Worm (Caenorhabditis elegans) whole organism, dauer: ENCODE data around the gene F21H12.3.

Experiments used
- unc-62 ChIP-seq: sonication (generic microtip); optimal IDR thresholded peaks from 2 replicates; lab custom pipeline; 2017; ENCODE audit warnings: missing biosample characterization, missing genetic modification reagents, missing genetic modification characterization

The F21H12.3 gene

ce11 chrII:6082620-6083019 lies at the start of gene F21H12.3:
Gene F21H12.3 (plus strand): TSS chrII:6082920.
- TF ChIP-seq unc-62 (GFP tag; lab: Kevin White, UChicago), result no peak

ce11 chrII:6043166-6043565 lies 39.6 kb upstream of the F21H12.3 start, which contains the start of gene R12C12.10:
Gene R12C12.10 (minus strand): TSS chrII:6043266.
- TF ChIP-seq unc-62 (GFP tag; lab: Kevin White, UChicago), result no peak

DNA sequence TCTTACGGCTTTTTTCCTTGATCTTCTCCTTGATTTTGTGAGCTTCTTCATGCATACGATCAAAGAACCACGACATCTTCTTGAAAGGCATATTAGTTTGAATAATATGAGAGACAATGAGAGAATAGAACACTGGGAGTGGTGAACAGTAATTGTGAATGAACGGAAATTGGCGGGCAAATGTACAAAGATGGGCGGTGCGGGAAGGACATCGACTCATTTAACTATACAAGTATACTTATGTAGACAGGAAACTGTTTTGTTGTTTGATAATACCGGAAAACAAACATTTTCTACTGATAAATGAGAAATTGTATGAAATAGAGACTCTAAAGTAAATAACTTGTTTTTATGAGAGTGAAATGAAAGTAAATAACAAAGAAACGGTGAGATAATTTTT lies 37.7 kb upstream of the F21H12.3 start, which contains the start of gene R12C12.5:
Gene R12C12.5, minus strand, starts transcription at position 101 of the 400 bp plus-strand sequence.
- TF ChIP-seq unc-62 (GFP tag; lab: Kevin White, UChicago), result no peak

DNA sequence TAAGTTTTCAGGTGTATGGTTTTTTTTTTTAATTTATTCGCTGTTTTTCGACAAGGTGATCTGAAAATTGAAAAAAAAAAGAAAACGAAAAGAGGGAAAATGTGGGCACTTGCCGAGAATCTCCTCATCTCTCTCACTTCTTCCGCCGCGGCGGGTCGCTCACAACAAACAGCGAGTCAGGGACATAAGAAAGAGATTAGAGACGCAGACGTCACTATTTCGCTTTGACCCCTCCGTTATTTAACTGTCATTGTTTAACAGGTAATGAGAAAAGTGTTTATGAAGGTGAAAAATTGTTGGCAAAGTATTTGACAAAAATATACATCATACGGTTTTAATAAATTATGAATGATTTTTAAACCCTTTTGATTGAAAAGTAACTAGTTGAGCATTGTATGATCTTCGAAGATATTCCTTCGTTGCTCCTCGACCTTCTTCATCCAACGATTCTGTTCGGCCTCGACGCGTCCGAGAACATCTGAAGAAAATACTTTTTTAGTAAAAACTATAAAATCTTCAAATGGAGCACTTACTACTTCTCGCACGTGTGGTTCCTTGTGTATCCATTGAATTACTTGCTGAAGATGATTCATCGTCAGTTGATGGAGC lies 36.6 kb upstream of the F21H12.3 start:
- TF ChIP-seq unc-62 (GFP tag; lab: Kevin White, UChicago), result no peak

DNA sequence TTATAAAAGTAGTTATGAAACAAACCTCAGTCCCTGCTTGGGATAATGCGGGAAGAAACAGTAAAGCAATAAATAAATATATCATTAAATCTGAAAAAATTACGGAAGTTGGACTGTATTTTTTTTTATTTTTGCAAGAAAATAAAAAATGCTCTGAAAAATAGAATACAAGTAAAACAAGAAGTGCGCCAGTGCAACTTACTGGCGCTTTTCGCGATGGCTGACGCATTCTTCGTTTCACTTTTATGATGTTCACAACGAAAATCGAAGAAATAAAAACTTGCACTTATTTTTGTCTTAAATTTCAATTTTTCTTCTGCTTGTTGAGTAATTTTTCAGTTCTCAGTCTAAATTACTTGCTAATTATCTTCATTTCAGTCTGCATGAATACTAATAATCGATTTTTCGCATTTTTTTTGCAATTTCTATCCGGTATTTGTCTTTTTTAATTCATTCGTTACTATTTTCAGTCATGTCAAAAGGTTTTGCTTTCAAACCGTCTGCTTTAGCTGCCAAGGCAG lies 35.0 kb upstream of the F21H12.3 start, which contains the start of the genes R12C12.6 and ran-5:
Gene R12C12.6, minus strand, starts transcription at position 229 of the 521 bp plus-strand sequence.
Gene ran-5, plus strand, starts transcription at position 471 of the 521 bp plus-strand sequence.
- TF ChIP-seq unc-62 (GFP tag; lab: Kevin White, UChicago), result no peak

- no peak for TF ChIP-seq unc-62 (GFP tag; lab: Kevin White, UChicago)
Observed at ce11 chrII:6049546-6049945, 33.2 kb upstream of the F21H12.3 start.

DNA sequence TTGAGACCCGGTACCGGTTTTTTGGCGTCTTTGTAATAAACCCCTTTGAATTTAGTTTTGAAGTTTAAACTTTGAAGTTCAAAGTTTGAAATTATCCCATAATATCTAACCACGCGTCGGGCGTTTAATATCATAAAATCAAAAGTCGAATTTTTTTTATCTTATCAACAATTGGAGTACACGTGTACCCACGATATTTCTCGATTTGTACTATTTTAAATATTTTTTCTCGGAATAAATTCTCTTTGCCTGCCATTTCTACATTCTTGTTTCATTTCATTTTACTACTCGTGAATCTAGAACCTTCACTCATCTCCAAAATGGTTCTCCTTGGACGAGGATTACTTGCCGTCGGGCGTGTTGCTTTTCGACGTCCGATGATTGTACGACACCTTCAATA lies 32.6 kb upstream of the F21H12.3 start, which contains the start of gene gldc-1:
Gene gldc-1, plus strand, starts transcription at position 301 of the 400 bp plus-strand sequence.
- TF ChIP-seq unc-62 (GFP tag; lab: Kevin White, UChicago), result no peak

DNA sequence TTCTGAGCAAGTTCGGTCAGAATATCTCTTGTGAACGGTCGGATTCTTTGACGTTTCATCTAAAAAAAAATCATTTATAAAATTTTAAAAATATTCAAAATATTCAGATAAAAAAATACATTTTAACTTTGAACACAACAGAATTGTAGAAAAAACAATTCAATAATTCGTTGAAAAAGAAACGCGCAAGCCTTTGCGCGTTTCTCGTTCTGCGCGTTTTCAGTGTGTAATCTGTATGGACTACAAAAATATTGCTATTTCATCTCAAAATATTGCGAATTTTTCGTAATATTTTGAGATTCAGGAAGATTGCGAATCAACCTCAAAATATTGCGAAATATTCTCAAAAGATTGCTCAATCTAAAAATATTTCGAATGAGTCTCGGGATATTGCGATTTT lies 26.8 kb upstream of the F21H12.3 start, which contains the start of gene R12C12.7:
Gene R12C12.7, minus strand, starts transcription at position 59 of the 400 bp plus-strand sequence.
- no peak for TF ChIP-seq unc-62 (GFP tag; lab: Kevin White, UChicago)

ce11 chrII:6061495-6061894 lies 21.2 kb upstream of the F21H12.3 start:
- TF ChIP-seq unc-62 (GFP tag; lab: Kevin White, UChicago), result no peak

ce11 chrII:6067066-6067465 lies 15.7 kb upstream of the F21H12.3 start, which contains the start of gene H12I13.1:
Gene H12I13.1 (minus strand): TSS chrII:6067166.
- TF ChIP-seq unc-62 (GFP tag; lab: Kevin White, UChicago), result no peak

ce11 chrII:6077604-6078003 lies 5.1 kb upstream of the F21H12.3 start, which contains the start of gene H12I13.6:
Gene H12I13.6 (plus strand): TSS chrII:6077904.
- TF ChIP-seq unc-62 (GFP tag; lab: Kevin White, UChicago), result no peak

ce11 chrII:6080743-6081142 lies 2.0 kb upstream of the F21H12.3 start, which contains the start of gene fbf-1:
Gene fbf-1 (minus strand): TSS chrII:6080843.
- TF ChIP-seq unc-62 (GFP tag; lab: Kevin White, UChicago), result no peak

- TF ChIP-seq unc-62 (GFP tag; lab: Kevin White, UChicago), result no peak
Observed at ce11 chrII:6091380-6091779, 8.7 kb downstream of the F21H12.3 start, which contains the start of the genes fbf-2 and nspg-3. Gene fbf-2 (minus strand): TSS chrII:6091480. Gene nspg-3 (plus strand): TSS chrII:6091767.

- TF ChIP-seq unc-62 (GFP tag; lab: Kevin White, UChicago), result no peak
Observed at ce11 chrII:6097441-6097840, 14.7 kb downstream of the F21H12.3 start, which contains the start of the genes tpp-2 and rbbp-5. Gene tpp-2 (minus strand): TSS chrII:6097597. Gene rbbp-5 (plus strand): TSS chrII:6097830.

DNA sequence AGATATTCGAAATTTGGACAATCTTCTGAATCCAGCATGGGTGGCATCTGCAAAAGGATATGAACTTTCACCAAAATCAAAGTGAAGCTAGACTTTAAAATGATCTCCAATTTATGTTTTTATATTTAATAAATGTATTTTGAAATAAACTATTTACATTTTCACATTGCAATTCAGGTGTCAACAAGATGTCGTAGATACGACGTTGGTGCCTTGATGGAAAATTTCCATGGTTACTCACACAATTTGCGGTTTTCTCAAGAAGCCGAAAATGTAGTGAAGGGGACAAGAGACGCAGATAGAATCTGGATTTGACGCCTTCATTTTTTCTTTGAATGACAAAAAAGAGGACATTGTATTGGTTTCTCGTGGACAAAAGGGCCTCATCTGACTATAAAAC lies 16.8 kb downstream of the F21H12.3 start, which contains the start of gene rgs-3:
Gene rgs-3, plus strand, starts transcription at position 301 of the 400 bp plus-strand sequence.
- no peak for TF ChIP-seq unc-62 (GFP tag; lab: Kevin White, UChicago)

DNA sequence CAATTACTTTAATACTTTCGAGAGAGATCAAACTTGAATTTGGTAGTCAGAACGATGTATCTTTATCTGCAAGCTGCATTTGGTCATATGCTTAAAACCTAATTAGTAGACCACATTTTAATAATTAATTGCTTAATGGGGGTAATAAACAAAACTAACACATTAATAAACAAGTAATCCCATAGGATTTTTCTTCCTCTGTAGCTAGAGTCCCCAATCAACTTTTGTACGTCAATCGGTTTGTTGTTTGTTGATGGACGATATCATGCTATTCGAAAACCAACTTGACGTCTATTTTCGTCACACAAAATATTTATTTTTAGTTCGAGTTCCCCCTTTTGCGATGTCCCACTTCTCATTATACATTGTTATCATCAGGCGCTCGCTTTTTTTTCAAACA lies 18.8 kb downstream of the F21H12.3 start:
- no peak for TF ChIP-seq unc-62 (GFP tag; lab: Kevin White, UChicago)
